Fruit fly (Drosophila melanogaster): Measurements from ENCODE around the gene GCS2beta.

Gene GCS2beta

DNA sequence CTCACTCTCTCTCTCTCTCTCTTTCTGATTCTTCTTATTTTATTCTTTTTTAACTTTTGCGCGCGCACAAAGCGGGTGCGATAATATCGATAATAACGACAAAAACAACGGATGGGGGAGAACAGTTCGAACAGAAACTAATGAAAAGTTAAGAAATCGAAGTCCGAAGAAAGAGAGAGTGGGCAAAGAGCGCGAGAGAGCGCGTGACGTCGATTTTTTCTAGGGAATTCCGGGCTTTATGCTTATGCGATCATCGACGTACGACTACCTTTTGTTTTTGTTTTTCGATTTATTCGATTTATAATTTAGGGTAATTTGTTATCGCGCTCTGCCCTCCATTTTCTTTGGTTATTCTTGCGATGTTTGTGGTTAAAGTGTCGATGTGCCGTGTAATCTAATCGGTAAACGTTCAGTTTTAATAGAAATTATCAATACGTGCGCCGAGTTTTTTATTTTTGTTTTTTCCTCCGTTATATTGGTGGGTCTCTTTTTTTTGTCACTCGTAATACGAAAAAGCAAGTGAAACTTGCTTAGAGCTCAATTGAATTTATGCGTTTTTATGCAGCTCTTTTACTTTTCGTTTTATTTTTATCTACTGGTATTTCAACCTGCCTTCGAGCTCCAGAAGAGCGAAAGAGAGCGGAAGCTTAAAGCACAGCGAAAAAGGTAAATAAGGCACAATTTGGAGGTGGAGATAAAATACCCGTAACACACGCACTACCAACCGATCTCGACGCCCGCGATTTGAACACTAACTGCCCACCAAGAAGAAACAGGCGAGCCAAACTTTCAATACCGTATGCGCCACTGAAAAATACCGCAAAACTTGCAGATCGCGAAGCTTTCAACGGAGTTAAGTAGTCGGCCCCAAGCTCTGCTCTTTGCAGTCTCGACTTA is 34.3 kb downstream of the GCS2beta start, which contains the start of gene dl:
Gene dl, minus strand, starts transcription at position 757 of the 897 bp plus-strand sequence.
- TF ChIP-seq dsf (GFP tag; optimal IDR thresholded peaks at IDR 0.05; ENCODE audit: borderline replicate concordance) (no peak), ey (GFP tag; optimal IDR thresholded peaks at IDR 0.05) (peak; percentile 38), fru (GFP tag; optimal IDR thresholded peaks at IDR 0.05) (peak; percentile 46), CrebA (GFP tag; optimal IDR thresholded peaks at IDR 0.05; ENCODE audit: borderline replicate concordance) (peak; percentile 33), psq (GFP tag; optimal IDR thresholded peaks at IDR 0.05) (peak; percentile 52), Hr83 (GFP tag; optimal IDR thresholded peaks at IDR 0.05; ENCODE audit: poor library complexity, severe bottlenecking) (peak; percentile 44), HLH106 (tag; optimal IDR thresholded peaks at IDR 0.05) (no peak), lola (GFP tag; optimal IDR thresholded peaks at IDR 0.05) (no peak), Vsx2 (GFP tag; optimal IDR thresholded peaks at IDR 0.05; ENCODE audit: partially characterized antibody) (peak; percentile 19), brk (GFP tag; optimal IDR thresholded peaks at IDR 0.05) (peak; percentile 7), Dfd (GFP tag; optimal IDR thresholded peaks at IDR 0.05) (no peak), dl (GFP tag; optimal IDR thresholded peaks at IDR 0.05; ENCODE audit: insufficient read depth in 1 of 2, partially characterized antibody in 2 of 2) (peak; percentile 85), sv (GFP tag; optimal IDR thresholded peaks at IDR 0.05) (no peak), Dif (GFP tag; optimal IDR thresholded peaks at IDR 0.05; ENCODE audit: partially characterized antibody) (peak; percentile 88), sage (GFP tag; optimal IDR thresholded peaks at IDR 0.05) (peak; percentile 26), h (GFP tag; optimal IDR thresholded peaks at IDR 0.05) (peak; percentile 83), usp (GFP tag; optimal IDR thresholded peaks at IDR 0.05) (no peak), OdsH (GFP tag; optimal IDR thresholded peaks at IDR 0.05) (peak; percentile 19), foxo (GFP tag; optimal IDR thresholded peaks at IDR 0.05) (peak in 1 of 2 experiments; percentile 47), jim (GFP tag; optimal IDR thresholded peaks at IDR 0.05) (peak; percentile 61), Hr78 (GFP tag; optimal IDR thresholded peaks at IDR 0.05) (no peak), Sp1 (GFP tag; optimal IDR thresholded peaks at IDR 0.05) (peak; percentile 11), tai (GFP tag; optimal IDR thresholded peaks at IDR 0.05) (peak; percentile 44), GATAd (GFP tag; optimal IDR thresholded peaks at IDR 0.05) (no peak), Rel (GFP tag; optimal IDR thresholded peaks at IDR 0.05) (no peak), Rel (tag; optimal IDR thresholded peaks at IDR 0.05) (peak; percentile 67), br (GFP tag; optimal IDR thresholded peaks at IDR 0.05) (peak; percentile 26), woc (GFP tag; optimal IDR thresholded peaks at IDR 0.05) (peak; percentile 45)

DNA sequence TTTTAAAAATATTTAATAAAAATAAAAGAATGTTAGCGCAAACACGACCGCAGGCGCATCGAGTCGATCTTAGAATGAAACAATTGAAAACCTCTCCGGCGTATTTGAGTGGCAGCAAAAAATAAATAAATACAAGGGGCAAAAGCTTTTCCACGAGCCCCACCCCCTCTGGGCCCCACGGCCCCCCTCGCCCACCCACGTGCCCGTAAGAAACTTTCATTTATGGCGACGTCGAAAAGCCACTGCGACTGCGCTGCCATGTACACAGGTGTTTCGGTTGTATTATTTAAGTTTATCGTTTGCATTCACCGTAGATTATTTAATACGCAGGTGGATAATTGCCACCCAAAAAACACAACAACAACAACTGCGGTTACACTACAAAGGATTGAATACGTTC is 35.7 kb downstream of the GCS2beta start:
- no peak for TF ChIP-seq Hnf4 (GFP tag; optimal IDR thresholded peaks at IDR 0.05)
- TF ChIP-seq OdsH (GFP tag; optimal IDR thresholded peaks at IDR 0.05), result no peak
- TF ChIP-seq Dif (GFP tag; optimal IDR thresholded peaks at IDR 0.05; ENCODE audit: partially characterized antibody), result peak; percentile 26
- TF ChIP-seq Jra (GFP tag; optimal IDR thresholded peaks at IDR 0.05), result no peak
- no peak for TF ChIP-seq Myc (optimal IDR thresholded peaks at IDR 0.05)
- TF ChIP-seq rgr (GFP tag; optimal IDR thresholded peaks at IDR 0.05), result peak; percentile 11
- TF ChIP-seq Dfd (GFP tag; optimal IDR thresholded peaks at IDR 0.05), result peak; percentile 66
- peak in 1 of 2 experiments; percentile 36 for TF ChIP-seq dl (GFP tag; optimal IDR thresholded peaks at IDR 0.05; ENCODE audit: insufficient read depth in 1 of 2, partially characterized antibody in 2 of 2)
- no peak for TF ChIP-seq ey (GFP tag; optimal IDR thresholded peaks at IDR 0.05)
- TF ChIP-seq Hr78 (GFP tag; optimal IDR thresholded peaks at IDR 0.05), result no peak
- peak; percentile 46 for TF ChIP-seq Hr83 (GFP tag; optimal IDR thresholded peaks at IDR 0.05; ENCODE audit: poor library complexity, severe bottlenecking)
- no peak for TF ChIP-seq sv (GFP tag; optimal IDR thresholded peaks at IDR 0.05)
- no peak for TF ChIP-seq Abd-B (GFP tag; optimal IDR thresholded peaks at IDR 0.05)
- TF ChIP-seq h (GFP tag; optimal IDR thresholded peaks at IDR 0.05), result no peak
- no peak for TF ChIP-seq Rel (GFP tag; optimal IDR thresholded peaks at IDR 0.05)
- peak; percentile 20 for TF ChIP-seq Rel (tag; optimal IDR thresholded peaks at IDR 0.05)

dm6 chr2L:17447071-17447470 is 37.0 kb downstream of the GCS2beta start:
- no peak for TF ChIP-seq GATAd (GFP tag; optimal IDR thresholded peaks at IDR 0.05)
- TF ChIP-seq jim (GFP tag; optimal IDR thresholded peaks at IDR 0.05), result no peak
- no peak for TF ChIP-seq lola (GFP tag; optimal IDR thresholded peaks at IDR 0.05)
- TF ChIP-seq sv (GFP tag; optimal IDR thresholded peaks at IDR 0.05), result no peak
- no peak for TF ChIP-seq dl (GFP tag; optimal IDR thresholded peaks at IDR 0.05; ENCODE audit: insufficient read depth in 1 of 2, partially characterized antibody in 2 of 2)
- no peak for TF ChIP-seq CG9705 (GFP tag; optimal IDR thresholded peaks at IDR 0.05)
- no peak for TF ChIP-seq HLH106 (tag; optimal IDR thresholded peaks at IDR 0.05)
- no peak for TF ChIP-seq OdsH (GFP tag; optimal IDR thresholded peaks at IDR 0.05)
- TF ChIP-seq pan (optimal IDR thresholded peaks at IDR 0.05), result no peak
- TF ChIP-seq Rel (GFP tag; optimal IDR thresholded peaks at IDR 0.05), result no peak
- TF ChIP-seq Rel (tag; optimal IDR thresholded peaks at IDR 0.05), result no peak
- TF ChIP-seq Abd-B (GFP tag; optimal IDR thresholded peaks at IDR 0.05), result no peak
- no peak for TF ChIP-seq usp (GFP tag; optimal IDR thresholded peaks at IDR 0.05)
- TF ChIP-seq h (GFP tag; optimal IDR thresholded peaks at IDR 0.05), result no peak
- no peak for TF ChIP-seq Vsx2 (GFP tag; optimal IDR thresholded peaks at IDR 0.05; ENCODE audit: partially characterized antibody)
- no peak for TF ChIP-seq dmrt93B (GFP tag; optimal IDR thresholded peaks at IDR 0.05)
- no peak for TF ChIP-seq fru (GFP tag; optimal IDR thresholded peaks at IDR 0.05)

All from whole organism, wandering third instar larva.